Fruit fly (Drosophila melanogaster): ENCODE measurements around the gene CG17931.

The CG17931 gene

dm6 chr3R:16309302-16310080, 49.8 kb downstream of the CG17931 start (continued):
- TF ChIP-seq ems (GFP tag; optimal IDR thresholded peaks at IDR 0.05): no peak
- no peak for TF ChIP-seq HLH3B (GFP tag; IDR thresholded peaks at IDR 0.05)
- no peak for TF ChIP-seq Optix (GFP tag; IDR thresholded peaks at IDR 0.05)
- no peak for TF ChIP-seq vvl (GFP tag; IDR thresholded peaks at IDR 0.05)
- peak; percentile 62 for TF ChIP-seq slbo (GFP tag; IDR thresholded peaks at IDR 0.05)
- TF ChIP-seq Sox102F (GFP tag; optimal IDR thresholded peaks at IDR 0.05): no peak
- TF ChIP-seq Ptx1 (GFP tag; IDR thresholded peaks at IDR 0.05): no peak
- peak; percentile 35 for TF ChIP-seq chn (GFP tag; optimal IDR thresholded peaks at IDR 0.05)
- no peak for TF ChIP-seq Nf-YA (GFP tag; IDR thresholded peaks at IDR 0.05)
- TF ChIP-seq CG17912 (GFP tag; optimal IDR thresholded peaks at IDR 0.05): no peak
- no peak for TF ChIP-seq onecut (GFP tag; IDR thresholded peaks at IDR 0.05)
- TF ChIP-seq CG13287 (GFP tag; IDR thresholded peaks at IDR 0.05; ENCODE audit: partially characterized antibody): peak; percentile 10; the same call in 1 of the 2 replicates
- TF ChIP-seq CG4404 (GFP tag; IDR thresholded peaks at IDR 0.05): no peak
- no peak for TF ChIP-seq CG3726 (GFP tag; IDR thresholded peaks at IDR 0.05)
- peak; percentile 16 for TF ChIP-seq Ssrp (tag; optimal IDR thresholded peaks at IDR 0.05)
- TF ChIP-seq CG8944 (GFP tag; optimal IDR thresholded peaks at IDR 0.05): peak; percentile 28
- no peak for TF ChIP-seq BtbVII (GFP tag; optimal IDR thresholded peaks at IDR 0.05)
- TF ChIP-seq pum (GFP tag; optimal IDR thresholded peaks at IDR 0.05): no peak
- TF ChIP-seq CG4617 (GFP tag; optimal IDR thresholded peaks at IDR 0.05; ENCODE audit: borderline replicate concordance): no peak
- no peak for TF ChIP-seq jumu (GFP tag; optimal IDR thresholded peaks at IDR 0.05)
- TF ChIP-seq Neu2 (GFP tag; optimal IDR thresholded peaks at IDR 0.05; ENCODE audit: borderline replicate concordance): no peak
- TF ChIP-seq CG17612 (GFP tag; IDR thresholded peaks at IDR 0.05): no peak
- TF ChIP-seq ERR (GFP tag; optimal IDR thresholded peaks at IDR 0.05): peak; percentile 1
- TF ChIP-seq dysf (GFP tag; IDR thresholded peaks at IDR 0.05): peak; percentile 42; the same call in 1 of the 3 replicates
- TF ChIP-seq lbe (GFP tag; optimal IDR thresholded peaks at IDR 0.05): no peak
- no peak for TF ChIP-seq Dll (GFP tag; IDR thresholded peaks at IDR 0.05; ENCODE audit: partially characterized antibody)
- TF ChIP-seq Poxn (GFP tag; IDR thresholded peaks at IDR 0.05): no peak
- TF ChIP-seq sr (GFP tag; IDR thresholded peaks at IDR 0.05): no peak
- peak; percentile 29 for TF ChIP-seq CoRest (tag; optimal IDR thresholded peaks at IDR 0.05)
- TF ChIP-seq CG17361 (GFP tag; IDR thresholded peaks at IDR 0.05): no peak
- no peak for TF ChIP-seq org-1 (GFP tag; optimal IDR thresholded peaks at IDR 0.05)
- TF ChIP-seq chinmo (GFP tag; IDR thresholded peaks at IDR 0.05; ENCODE audit: partially characterized antibody): peak; percentile 69; the same call in 1 of the 4 replicates
- TF ChIP-seq kah (GFP tag; optimal IDR thresholded peaks at IDR 0.05): no peak
- TF ChIP-seq crol (GFP tag; IDR thresholded peaks at IDR 0.05): no peak; the same call in 1 of the 2 replicates
- TF ChIP-seq sim (GFP tag; IDR thresholded peaks at IDR 0.05): no peak
- TF ChIP-seq dpn (GFP tag; optimal IDR thresholded peaks at IDR 0.05): peak in 1 of 2 experiments; percentile 36
- no peak for TF ChIP-seq Jarid2 (GFP tag; optimal IDR thresholded peaks at IDR 0.05)
- no peak for TF ChIP-seq Xrp1 (GFP tag; IDR thresholded peaks at IDR 0.05)
- no peak for TF ChIP-seq prd (optimal IDR thresholded peaks at IDR 0.05)
- TF ChIP-seq prd (GFP tag; IDR thresholded peaks at IDR 0.05): no peak; the same call in 2 of the 3 replicates
- TF ChIP-seq Deaf1 (tag; optimal IDR thresholded peaks at IDR 0.05): no peak
- no peak for TF ChIP-seq fd102C (GFP tag; optimal IDR thresholded peaks at IDR 0.05)
- TF ChIP-seq lmd (GFP tag; IDR thresholded peaks at IDR 0.05): no peak
- TF ChIP-seq Xbp1 (GFP tag; optimal IDR thresholded peaks at IDR 0.05): peak; percentile 33
- no peak for TF ChIP-seq B-H2 (GFP tag; optimal IDR thresholded peaks at IDR 0.05)
- TF ChIP-seq Bteb2 (GFP tag; optimal IDR thresholded peaks at IDR 0.05): no peak
- TF ChIP-seq Hr78 (GFP tag; optimal IDR thresholded peaks at IDR 0.05): no peak
- TF ChIP-seq CG10274 (GFP tag; optimal IDR thresholded peaks at IDR 0.05): no peak
- no peak for TF ChIP-seq dm (GFP tag; optimal IDR thresholded peaks at IDR 0.05)
- no peak for TF ChIP-seq Chrac-16 (GFP tag; optimal IDR thresholded peaks at IDR 0.05)
